Worm (Caenorhabditis elegans): ENCODE measurements around the gene F29F11.20.

The F29F11.20 gene

DNA sequence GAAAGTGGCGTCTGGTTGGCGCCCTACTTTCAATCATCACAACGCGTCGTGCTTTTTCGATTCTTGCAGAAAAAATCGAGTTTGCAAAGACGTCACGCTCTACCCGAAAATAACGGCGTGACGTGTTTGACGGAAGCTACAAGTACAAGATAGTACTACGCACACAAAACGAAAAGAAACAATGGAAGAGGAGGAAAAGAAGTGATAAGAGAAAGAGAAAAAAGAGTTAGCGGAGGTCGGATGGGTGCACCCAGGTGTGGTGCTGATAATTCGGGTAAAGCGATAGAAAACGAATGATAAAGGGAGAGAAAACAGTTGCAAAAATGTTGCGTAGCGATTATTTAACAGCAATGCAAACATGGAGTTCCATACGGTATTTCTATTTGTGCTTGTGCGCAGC, 39.0 kb downstream of the F29F11.20 start (continued):
- TF ChIP-seq nhr-47 (tag; optimal IDR thresholded peaks at IDR 0.05) (no peak), nhr-77 (tag; optimal IDR thresholded peaks at IDR 0.05) (peak; percentile 46), pag-3 (tag; optimal IDR thresholded peaks at IDR 0.05; ENCODE audit: borderline replicate concordance, insufficient read depth) (no peak), sup-37 (GFP tag; optimal IDR thresholded peaks at IDR 0.05) (no peak), ama-1 (optimal IDR thresholded peaks at IDR 0.05) (no peak), fkh-8 (tag; optimal IDR thresholded peaks at IDR 0.05) (no peak), zag-1 (tag; optimal IDR thresholded peaks at IDR 0.05) (no peak), hlh-17 (GFP tag; optimal IDR thresholded peaks at IDR 0.05; ENCODE audit: borderline replicate concordance) (no peak)

DNA sequence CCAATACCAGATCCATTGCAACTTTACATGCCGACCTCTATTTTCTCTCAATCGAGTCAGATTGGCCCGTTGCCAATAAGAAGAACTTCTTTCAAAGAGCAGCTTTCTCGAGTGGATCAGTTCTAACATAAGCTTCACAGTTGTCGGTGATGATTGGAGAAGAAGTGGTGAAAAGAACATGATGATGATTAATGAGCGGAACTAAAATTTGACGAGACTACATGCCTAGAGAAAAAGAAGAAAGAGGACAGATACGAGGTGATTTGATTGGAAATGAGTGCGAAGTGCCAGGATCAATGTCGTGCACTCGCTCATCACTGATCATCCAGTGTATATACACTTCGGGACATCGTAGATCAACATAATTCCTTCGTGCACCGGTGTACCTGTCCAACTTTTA, 40.0 kb downstream of the F29F11.20 start:
- TF ChIP-seq fkh-8 (tag; optimal IDR thresholded peaks at IDR 0.05) (no peak), lin-39 (tag; optimal IDR thresholded peaks at IDR 0.05) (peak; percentile 92), mab-9 (GFP tag; IDR thresholded peaks at IDR 0.05) (no peak), hlh-17 (GFP tag; optimal IDR thresholded peaks at IDR 0.05; ENCODE audit: borderline replicate concordance) (no peak), ceh-82 (tag; optimal IDR thresholded peaks at IDR 0.05) (no peak), mef-2 (tag; optimal IDR thresholded peaks at IDR 0.05) (no peak), skn-1 (tag; optimal IDR thresholded peaks at IDR 0.05) (no peak), nhr-47 (tag; optimal IDR thresholded peaks at IDR 0.05) (no peak), nhr-11 (tag; optimal IDR thresholded peaks at IDR 0.05) (peak; percentile 45), nhr-84 (tag; optimal IDR thresholded peaks at IDR 0.05) (no peak), ztf-4 (tag; optimal IDR thresholded peaks at IDR 0.05) (peak; percentile 17), egl-27 (tag; optimal IDR thresholded peaks at IDR 0.05) (no peak), C16A3.4 (tag; optimal IDR thresholded peaks at IDR 0.05) (peak; percentile 12), mdl-1 (tag; optimal IDR thresholded peaks at IDR 0.05) (peak in 1 of 2 experiments; percentile 8), tlp-1 (tag; optimal IDR thresholded peaks at IDR 0.05) (no peak), vab-15 (tag; optimal IDR thresholded peaks at IDR 0.05) (no peak), efl-3 (GFP tag; optimal IDR thresholded peaks at IDR 0.05) (no peak), lsy-2 (tag; optimal IDR thresholded peaks at IDR 0.05) (peak in 1 of 2 experiments; percentile 26), fos-1 (tag; optimal IDR thresholded peaks at IDR 0.05) (no peak), lir-3 (tag; optimal IDR thresholded peaks at IDR 0.05; ENCODE audit: poor library complexity) (no peak), ztf-11 (tag; optimal IDR thresholded peaks at IDR 0.05) (no peak), dpl-1 (GFP tag; optimal IDR thresholded peaks at IDR 0.05) (no peak), hlh-4 (tag; optimal IDR thresholded peaks at IDR 0.05) (no peak), unc-98 (GFP tag; IDR thresholded peaks at IDR 0.05) (no peak), snpc-4 (tag; optimal IDR thresholded peaks at IDR 0.05) (no peak), nhr-237 (tag; optimal IDR thresholded peaks at IDR 0.05) (no peak), fkh-10 (GFP tag; optimal IDR thresholded peaks at IDR 0.05) (no peak), alr-1 (tag; optimal IDR thresholded peaks at IDR 0.05; ENCODE audit: borderline replicate concordance) (no peak), rnt-1 (tag; optimal IDR thresholded peaks at IDR 0.05) (peak; percentile 91), pag-3 (tag; optimal IDR thresholded peaks at IDR 0.05; ENCODE audit: borderline replicate concordance, insufficient read depth) (no peak), xbp-1 (tag; optimal IDR thresholded peaks at IDR 0.05) (no peak), unc-130 (tag; optimal IDR thresholded peaks at IDR 0.05) (peak; percentile 40), lin-35 (GFP tag; optimal IDR thresholded peaks at IDR 0.05) (peak in 1 of 2 experiments; percentile 6), lin-13 (GFP tag; optimal IDR thresholded peaks at IDR 0.05) (no peak), nhr-90 (tag; optimal IDR thresholded peaks at IDR 0.05; ENCODE audit: poor library complexity) (no peak), nhr-85 (tag) (no peak), zag-1 (tag; optimal IDR thresholded peaks at IDR 0.05) (no peak), nhr-76 (tag; optimal IDR thresholded peaks at IDR 0.05) (no peak), mep-1 (tag; optimal IDR thresholded peaks at IDR 0.05) (no peak), pax-3 (tag; optimal IDR thresholded peaks at IDR 0.05) (no peak), fkh-4 (tag; optimal IDR thresholded peaks at IDR 0.05; ENCODE audit: borderline replicate concordance) (no peak), blmp-1 (tag; optimal IDR thresholded peaks at IDR 0.05) (peak; percentile 57), egl-13 (tag; optimal IDR thresholded peaks at IDR 0.05) (no peak), efl-1 (optimal IDR thresholded peaks at IDR 0.05) (peak in 1 of 2 experiments; percentile 2), efl-1 (GFP tag; optimal IDR thresholded peaks at IDR 0.05 in 1 of 2) (peak in 1 of 2 experiments; percentile 76), C04F5.9 (tag; optimal IDR thresholded peaks at IDR 0.05) (no peak), sptf-1 (tag; optimal IDR thresholded peaks at IDR 0.05) (no peak), nhr-71 (tag; optimal IDR thresholded peaks at IDR 0.05) (peak; percentile 84)

All from whole organism, L1 larva.